Fruit fly (Drosophila melanogaster): ENCODE results near the gene CG5455.

dm6 chr3R:26463558-26463957 lies 2.2 kb downstream of the CG5455 start:
- no peak for TF ChIP-seq CG13894 (tag; optimal IDR thresholded peaks at IDR 0.05)
- no peak for TF ChIP-seq ind (GFP tag; optimal IDR thresholded peaks at IDR 0.05)
- no peak for TF ChIP-seq CTCF (GFP tag; optimal IDR thresholded peaks at IDR 0.05)
- no peak for TF ChIP-seq CG33557 (GFP tag; optimal IDR thresholded peaks at IDR 0.05)
- TF ChIP-seq pita (GFP tag; optimal IDR thresholded peaks at IDR 0.05), result no peak
- TF ChIP-seq CG11560 (tag; IDR thresholded peaks at IDR 0.05), result no peak
- no peak for TF ChIP-seq CG32532 (GFP tag; IDR thresholded peaks at IDR 0.05)
- no peak for TF ChIP-seq CG8478 (optimal IDR thresholded peaks at IDR 0.05)
- no peak for TF ChIP-seq emc (GFP tag; optimal IDR thresholded peaks at IDR 0.05)
- TF ChIP-seq CG31441 (GFP tag; IDR thresholded peaks at IDR 0.05), result no peak
- TF ChIP-seq lbe (GFP tag; optimal IDR thresholded peaks at IDR 0.05), result no peak
